Worm (Caenorhabditis elegans) whole organism, L4 larva: ENCODE results near the gene orc-5.

Source experiments
- F10B5.3 ChIP-seq: sonication (generic microtip); optimal IDR thresholded peaks from 2 replicates; lab custom pipeline; 2016; ENCODE audit warnings: mild to moderate bottlenecking, missing genetic modification characterization, missing compliant biosample characterization
- T26A8.4 ChIP-seq: fragments of 200-800 bp; sonication (Bioruptor generic); IDR thresholded peaks from 2 replicates; pipeline ENCODE4 v1.3.6; 2022; ENCODE audit warnings: missing genetic modification characterization, missing compliant biosample characterization
- Y105C5A.15 ChIP-seq: fragments of 200-800 bp; sonication (Bioruptor generic); IDR thresholded peaks from 2 replicates; pipeline ENCODE4 v1.3.6; 2022; ENCODE audit warnings: missing genetic modification characterization, missing compliant biosample characterization
- Y48G9A.11 ChIP-seq: fragments of 200-800 bp; sonication (Bioruptor generic); IDR thresholded peaks from 2 replicates; pipeline ENCODE4 v1.3.6; 2022; ENCODE audit warnings: missing genetic modification reagents, missing genetic modification characterization, missing compliant biosample characterization
- Y5F2A.4 ChIP-seq: fragments of 200-800 bp; sonication (Bioruptor generic); optimal IDR thresholded peaks from 2 replicates; lab custom pipeline; 2018; ENCODE audit warnings: mild to moderate bottlenecking, missing genetic modification characterization, missing compliant biosample characterization
- Y75B8A.6 ChIP-seq: fragments of 200-800 bp; sonication (Bioruptor generic); IDR thresholded peaks from 2 replicates; pipeline ENCODE4 v1.3.6; 2022; ENCODE audit warnings: missing genetic modification reagents, missing genetic modification characterization, missing compliant biosample characterization
- ZK337.2 ChIP-seq: fragments of 200-800 bp; sonication (Bioruptor generic); IDR thresholded peaks from 2 replicates; pipeline ENCODE4 v1.3.6; 2022; ENCODE audit warnings: missing genetic modification reagents, missing genetic modification characterization, missing compliant biosample characterization
- aha-1 ChIP-seq: fragments of 150-350 bp; peaks from one replicate; lab custom pipeline; 2014; ENCODE audit warnings: missing biosample characterization, missing genetic modification characterization
- ama-1 ChIP-seq: fragments of 150-350 bp; optimal IDR thresholded peaks from 2 replicates; lab custom pipeline; 2014; ENCODE audit warnings: inconsistent platforms, mixed read lengths
- attf-4 ChIP-seq: sonication (generic microtip); optimal IDR thresholded peaks from 3 replicates; lab custom pipeline; 2017; ENCODE audit warnings: missing biosample characterization, missing genetic modification characterization
- ceh-28 ChIP-seq: fragments of 150-350 bp; optimal IDR thresholded peaks from 2 replicates; lab custom pipeline; 2014; ENCODE audit warnings: missing biosample characterization, missing genetic modification reagents, missing genetic modification characterization
- ceh-82 ChIP-seq: sonication (generic microtip); optimal IDR thresholded peaks from 2 replicates; lab custom pipeline; 2017; ENCODE audit warnings: missing biosample characterization, missing genetic modification characterization
- cey-2 ChIP-seq: sonication (generic microtip); optimal IDR thresholded peaks from 3 replicates; lab custom pipeline; 2017; ENCODE audit warnings: missing genetic modification characterization, mild to moderate bottlenecking, missing compliant biosample characterization, antibody characterized with exemption, borderline replicate concordance; ENCODE audit not compliant: insufficient read depth
- daf-19 ChIP-seq: fragments of 200-800 bp; sonication (Bioruptor generic); conservative IDR thresholded peaks from 2 replicates; pipeline ENCODE4 v1.3.6; 2022; ENCODE audit warnings: missing genetic modification characterization, missing compliant biosample characterization
- daf-8 ChIP-seq: fragments of 200-800 bp; sonication (Bioruptor generic); IDR thresholded peaks from 2 replicates; pipeline ENCODE4 v1.3.6; 2022; ENCODE audit warnings: missing genetic modification characterization, missing compliant biosample characterization
- dmd-6 ChIP-seq: fragments of 200-800 bp; sonication (Bioruptor generic); IDR thresholded peaks from 2 replicates; pipeline ENCODE4 v1.3.6; 2022; ENCODE audit warnings: missing genetic modification reagents, missing genetic modification characterization, missing compliant biosample characterization
- dmd-8 ChIP-seq: fragments of 200-800 bp; sonication (Bioruptor generic); IDR thresholded peaks from 2 replicates; pipeline ENCODE4 v1.3.6; 2022; ENCODE audit warnings: missing genetic modification characterization, missing compliant biosample characterization
- dpl-1 ChIP-seq: fragments of 150-350 bp; optimal IDR thresholded peaks from 2 replicates; lab custom pipeline; 2014; ENCODE audit warnings: missing biosample characterization, missing genetic modification reagents, missing genetic modification characterization
- duxl-1 ChIP-seq: sonication (generic microtip); optimal IDR thresholded peaks from 2 replicates; lab custom pipeline; 2016; ENCODE audit warnings: mild to moderate bottlenecking, missing genetic modification characterization, moderate library complexity, missing compliant biosample characterization; ENCODE audit not compliant: poor library complexity
- dve-1 ChIP-seq: sonication (generic microtip); optimal IDR thresholded peaks from 2 replicates; lab custom pipeline; 2017; ENCODE audit warnings: antibody characterized with exemption, mild to moderate bottlenecking, missing genetic modification characterization, missing compliant biosample characterization; ENCODE audit not compliant: insufficient read depth
- fkh-10 ChIP-seq: fragments of 150-350 bp; optimal IDR thresholded peaks from 2 replicates; lab custom pipeline; 2014; ENCODE audit warnings: missing biosample characterization, missing genetic modification reagents, missing genetic modification characterization
- fos-1 ChIP-seq: fragments of 150-350 bp; optimal IDR thresholded peaks from 2 replicates; lab custom pipeline; 2014; ENCODE audit warnings: missing biosample characterization, missing genetic modification characterization
- hif-1 ChIP-seq, 2 experiments: sonication (generic microtip); optimal IDR thresholded peaks; 2 replicates each; lab custom pipeline; 2016 to 2017; ENCODE audit warnings: missing compliant biosample characterization in 2 of 2, missing genetic modification characterization in 2 of 2, missing genetic modification reagents in 2 of 2, missing genotype in 2 of 2, mild to moderate bottlenecking in 1 of 2
- hlh-11 ChIP-seq: fragments of 200-800 bp; sonication (Bioruptor generic); optimal IDR thresholded peaks from 2 replicates; lab custom pipeline; 2018; ENCODE audit warnings: mild to moderate bottlenecking, missing genetic modification characterization, missing compliant biosample characterization
- hlh-30 ChIP-seq: sonication (generic microtip); optimal IDR thresholded peaks from 2 replicates; lab custom pipeline; 2017; ENCODE audit warnings: antibody characterized with exemption, mild to moderate bottlenecking, missing genetic modification characterization, missing compliant biosample characterization; ENCODE audit not compliant: insufficient read depth
- lim-7 ChIP-seq: fragments of 200-800 bp; sonication (Bioruptor generic); IDR thresholded peaks from 2 replicates; pipeline ENCODE4 v1.3.6; 2022; ENCODE audit warnings: missing genetic modification characterization, missing compliant biosample characterization
- lin-29 ChIP-seq: fragments of 200-800 bp; sonication (Bioruptor generic); IDR thresholded peaks from 2 replicates; pipeline ENCODE4 v1.3.6; 2022; ENCODE audit warnings: missing genetic modification reagents, missing genetic modification characterization, missing compliant biosample characterization
- lsy-2 ChIP-seq, 2 experiments: fragments of 150-350 bp in 1 of 2; sonication (generic microtip) in 1 of 2; optimal IDR thresholded peaks; 2 replicates each; lab custom pipeline; 2014 to 2017; ENCODE audit warnings: missing biosample characterization in 2 of 2, missing genetic modification characterization in 2 of 2
- mdl-1 ChIP-seq, 2 experiments: fragments of 150-350 bp in 1 of 2; sonication (generic microtip) in 1 of 2; optimal IDR thresholded peaks; 2 replicates each; lab custom pipeline; 2014 to 2017; ENCODE audit warnings: missing biosample characterization in 2 of 2, missing genetic modification characterization in 2 of 2
- mdt-29 ChIP-seq: fragments of 200-800 bp; sonication (Bioruptor generic); IDR thresholded peaks from 2 replicates; pipeline ENCODE4 v1.3.6; 2022; ENCODE audit warnings: missing genetic modification reagents, missing genetic modification characterization, missing compliant biosample characterization
- mep-1 ChIP-seq: fragments of 150-350 bp; sonication (generic microtip); optimal IDR thresholded peaks from 3 replicates; lab custom pipeline; 2014; ENCODE audit warnings: missing biosample characterization, missing genetic modification characterization
- mes-2 ChIP-seq: sonication (generic microtip); optimal IDR thresholded peaks from 2 replicates; lab custom pipeline; 2016; ENCODE audit warnings: missing genotype, mild to moderate bottlenecking, missing genetic modification characterization, missing compliant biosample characterization; ENCODE audit not compliant: poor library complexity, severe bottlenecking
- nhr-10 ChIP-seq: fragments of 150-350 bp; optimal IDR thresholded peaks from 2 replicates; lab custom pipeline; 2014; ENCODE audit warnings: missing biosample characterization, missing genetic modification characterization
- nhr-11 ChIP-seq: fragments of 150-350 bp; optimal IDR thresholded peaks from 2 replicates; lab custom pipeline; 2014; ENCODE audit warnings: missing biosample characterization, missing genetic modification characterization
- nhr-6 ChIP-seq: fragments of 150-350 bp; optimal IDR thresholded peaks from 2 replicates; lab custom pipeline; 2014; ENCODE audit warnings: missing biosample characterization, missing genetic modification characterization
- nhr-77 ChIP-seq: fragments of 150-350 bp; optimal IDR thresholded peaks from 2 replicates; lab custom pipeline; 2014; ENCODE audit warnings: missing biosample characterization, missing genetic modification characterization
- pha-4 ChIP-seq, 2 experiments: fragments of 150-350 bp in 1 of 2; fragments of 200-800 bp in 1 of 2; sonication (Bioruptor generic) in 1 of 2; IDR thresholded peaks in 1 of 2; optimal IDR thresholded peaks in 1 of 2; 2 replicates each; pipeline versions ENCODE4 v1.3.6 to Lab custom; 2014 to 2022; ENCODE audit warnings: missing genetic modification characterization in 2 of 2, missing genetic modification reagents in 2 of 2, missing biosample characterization in 1 of 2, missing compliant biosample characterization in 1 of 2
- php-3 ChIP-seq: fragments of 200-800 bp; sonication (Bioruptor generic); IDR thresholded peaks from 2 replicates; pipeline ENCODE4 v1.3.6; 2022; ENCODE audit warnings: missing genetic modification reagents, missing genetic modification characterization, missing compliant biosample characterization
- pqm-1 ChIP-seq: sonication (generic microtip); optimal IDR thresholded peaks from 2 replicates; lab custom pipeline; 2017; ENCODE audit warnings: missing biosample characterization, missing genetic modification characterization
- rbr-2 ChIP-seq: sonication (generic microtip); optimal IDR thresholded peaks from 2 replicates; lab custom pipeline; 2016; ENCODE audit warnings: missing genotype, missing genetic modification characterization, missing compliant biosample characterization
- set-16 ChIP-seq: fragments of 200-800 bp; sonication (Bioruptor generic); IDR thresholded peaks from 2 replicates; pipeline ENCODE4 v1.3.6; 2022; ENCODE audit warnings: missing genetic modification reagents, missing genetic modification characterization, missing compliant biosample characterization
- skn-1 ChIP-seq: fragments of 150-350 bp; optimal IDR thresholded peaks from 2 replicates; lab custom pipeline; 2014; ENCODE audit warnings: missing biosample characterization, missing genetic modification characterization
- spr-1 ChIP-seq: sonication (generic microtip); optimal IDR thresholded peaks from 2 replicates; lab custom pipeline; 2016; ENCODE audit warnings: mild to moderate bottlenecking, missing genetic modification characterization, missing compliant biosample characterization
- tag-97 ChIP-seq: fragments of 200-800 bp; sonication (Bioruptor generic); IDR thresholded peaks from 2 replicates; pipeline ENCODE4 v1.3.6; 2022; ENCODE audit warnings: missing genetic modification characterization, missing compliant biosample characterization
- unc-130 ChIP-seq: sonication (generic microtip); optimal IDR thresholded peaks from 2 replicates; lab custom pipeline; 2016; ENCODE audit warnings: missing genetic modification reagents, missing genetic modification characterization, missing compliant biosample characterization
- unc-39 ChIP-seq: sonication (generic microtip); optimal IDR thresholded peaks from 2 replicates; lab custom pipeline; 2017; ENCODE audit warnings: missing biosample characterization, missing genetic modification characterization
- unc-62 ChIP-seq, 3 experiments: fragments of 150-350 bp in 1 of 3; sonication (generic microtip); optimal IDR thresholded peaks in 2 of 3; peaks in 1 of 3; 1 replicate in 1 of 3; 2 replicates in 2 of 3; lab custom pipeline; 2014 to 2017; ENCODE audit warnings: missing biosample characterization in 3 of 3, missing genetic modification characterization in 3 of 3, missing genetic modification reagents in 3 of 3, missing genotype in 1 of 3
- vab-7 ChIP-seq: fragments of 200-800 bp; sonication (Bioruptor generic); IDR thresholded peaks from 2 replicates; pipeline ENCODE4 v1.3.6; 2022; ENCODE audit warnings: missing genetic modification reagents, missing genetic modification characterization, missing compliant biosample characterization
- zfp-3 ChIP-seq: fragments of 200-800 bp; sonication (Bioruptor generic); conservative IDR thresholded peaks from 2 replicates; pipeline ENCODE4 v1.3.6; 2022; ENCODE audit warnings: missing genetic modification reagents, missing genetic modification characterization, missing compliant biosample characterization
- zip-2 ChIP-seq: fragments of 150-350 bp; optimal IDR thresholded peaks from 2 replicates; lab custom pipeline; 2014; ENCODE audit warnings: missing biosample characterization, missing genetic modification characterization
- ztf-7 ChIP-seq: fragments of 150-350 bp; optimal IDR thresholded peaks from 2 replicates; lab custom pipeline; 2014; ENCODE audit warnings: missing biosample characterization, missing genetic modification characterization

The orc-5 gene

DNA sequence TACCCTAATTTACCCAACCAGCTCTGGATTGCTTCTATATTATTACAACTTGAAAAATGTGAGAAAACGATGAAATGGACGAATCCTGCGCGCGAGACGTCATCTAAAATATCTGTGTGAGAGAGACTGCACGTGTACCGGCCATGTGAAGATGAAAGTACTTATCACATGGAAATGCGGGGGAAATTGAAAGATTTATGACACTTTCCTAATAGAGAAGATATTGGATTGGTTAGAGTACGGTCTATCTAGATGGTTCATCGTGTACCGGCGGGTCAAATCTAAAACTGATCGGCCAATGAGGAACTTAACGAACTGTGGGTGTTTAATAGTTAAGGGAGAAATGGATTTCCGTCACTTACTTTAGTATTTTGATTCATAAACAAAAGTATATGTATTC is 47.6 kb upstream of the orc-5 start:
- no peak for TF ChIP-seq php-3 (GFP tag; lab: Robert Waterston, UW)
- TF ChIP-seq hlh-30 (tag; lab: Kevin White, UChicago): peak; percentile 76
- TF ChIP-seq rbr-2 (tag; lab: Kevin White, UChicago): no peak
- TF ChIP-seq nhr-10: no peak
- no peak for TF ChIP-seq unc-62 (GFP tag; optimal IDR thresholded peaks at IDR 0.05 in 1 of 2; lab: Kevin White, UChicago)
- TF ChIP-seq unc-62 (tag; optimal IDR thresholded peaks at IDR 0.05; lab: Kevin White, UChicago): no peak
- no peak for TF ChIP-seq dve-1 (tag; lab: Kevin White, UChicago)
- no peak for TF ChIP-seq Y75B8A.6
- no peak for TF ChIP-seq Y5F2A.4 (GFP tag; lab: Kevin White, UChicago)
- no peak for TF ChIP-seq unc-39 (tag; lab: Kevin White, UChicago)
- TF ChIP-seq daf-8: no peak
- TF ChIP-seq set-16 (GFP tag; lab: Robert Waterston, UW): no peak
- TF ChIP-seq Y105C5A.15 (GFP tag; lab: Robert Waterston, UW): no peak
- no peak for TF ChIP-seq unc-130 (GFP tag; lab: Kevin White, UChicago)
- TF ChIP-seq mdt-29 (GFP tag; lab: Robert Waterston, UW): no peak
- TF ChIP-seq nhr-6 (tag; lab: Kevin White, UChicago): no peak
- TF ChIP-seq fos-1 (tag; lab: Kevin White, UChicago): no peak
- peak; percentile 34 for TF ChIP-seq dpl-1
- no peak for TF ChIP-seq pqm-1 (tag; lab: Kevin White, UChicago)
- TF ChIP-seq hif-1 (tag; optimal IDR thresholded peaks at IDR 0.05; lab: Kevin White, UChicago): no peak
- TF ChIP-seq tag-97: no peak
- TF ChIP-seq daf-19 (GFP tag; lab: Robert Waterston, UW): no peak
- TF ChIP-seq ceh-28 (tag; lab: Kevin White, UChicago): no peak
- TF ChIP-seq lim-7 (GFP tag; lab: Robert Waterston, UW): no peak
- no peak for TF ChIP-seq aha-1 (tag; lab: Kevin White, UChicago)
- TF ChIP-seq cey-2 (tag; lab: Kevin White, UChicago): peak; percentile 75
- peak in 1 of 2 experiments; percentile 87 for TF ChIP-seq mdl-1 (tag; optimal IDR thresholded peaks at IDR 0.05; lab: Kevin White, UChicago)
- no peak for TF ChIP-seq nhr-77 (tag; lab: Kevin White, UChicago)
- TF ChIP-seq lin-29 (GFP tag; lab: Robert Waterston, UW): no peak
- TF ChIP-seq mes-2 (tag; lab: Kevin White, UChicago): no peak
- TF ChIP-seq lsy-2 (tag; optimal IDR thresholded peaks at IDR 0.05; lab: Kevin White, UChicago): peak in 1 of 2 experiments; percentile 54
- no peak for TF ChIP-seq ztf-7
- no peak for TF ChIP-seq ZK337.2 (GFP tag; lab: Robert Waterston, UW)
- TF ChIP-seq attf-4 (tag; lab: Kevin White, UChicago): no peak
- TF ChIP-seq T26A8.4 (GFP tag; lab: Robert Waterston, UW): no peak
- no peak for TF ChIP-seq Y48G9A.11
- TF ChIP-seq zip-2 (tag; lab: Kevin White, UChicago): no peak
- peak; percentile 38 for TF ChIP-seq dmd-6 (GFP tag; lab: Robert Waterston, UW)
- TF ChIP-seq vab-7 (GFP tag; lab: Robert Waterston, UW): no peak
- no peak for TF ChIP-seq duxl-1 (tag; lab: Kevin White, UChicago)
- TF ChIP-seq zfp-3 (GFP tag; lab: Robert Waterston, UW): no peak
- TF ChIP-seq spr-1: no peak
- no peak for TF ChIP-seq mep-1 (tag; lab: Kevin White, UChicago)
- TF ChIP-seq F10B5.3 (tag; lab: Kevin White, UChicago): no peak
- peak; percentile 72 for TF ChIP-seq hlh-11
- no peak for TF ChIP-seq skn-1
- TF ChIP-seq ama-1 (lab: Kevin White, UChicago): no peak
- no peak for TF ChIP-seq ceh-82 (tag; lab: Kevin White, UChicago)
- TF ChIP-seq fkh-10 (GFP tag; lab: Kevin White, UChicago): no peak
- TF ChIP-seq dmd-8 (GFP tag; lab: Robert Waterston, UW): no peak
- no peak for TF ChIP-seq pha-4 (GFP tag; IDR thresholded peaks at IDR 0.05; lab: Robert Waterston, UW)
- no peak for TF ChIP-seq pha-4 (tag; optimal IDR thresholded peaks at IDR 0.05; lab: Kevin White, UChicago)
- TF ChIP-seq nhr-11: no peak
